Worm (Caenorhabditis elegans) whole organism, mixed stage, embryonic: ENCODE data around the gene F13A2.9.

Source experiments
- M03D4.4 ChIP-seq: sonication (generic microtip); optimal IDR thresholded peaks from 2 replicates; lab custom pipeline; 2017; ENCODE audit warnings: mild to moderate bottlenecking, missing genetic modification characterization, missing compliant biosample characterization
- bed-3 ChIP-seq: fragments of 200-800 bp; sonication (Bioruptor generic); optimal IDR thresholded peaks from 3 replicates; lab custom pipeline; 2018; ENCODE audit warnings: mild to moderate bottlenecking, missing genetic modification characterization, moderate library complexity, missing compliant biosample characterization
- ceh-43 ChIP-seq: fragments of 200-800 bp; sonication (Bioruptor generic); optimal IDR thresholded peaks from 2 replicates; lab custom pipeline; 2018; ENCODE audit warnings: mild to moderate bottlenecking, missing genetic modification characterization, moderate library complexity, missing compliant biosample characterization
- ces-1 ChIP-seq: fragments of 150-350 bp; optimal IDR thresholded peaks from 2 replicates; lab custom pipeline; 2014; ENCODE audit warnings: missing biosample characterization, missing genetic modification reagents, missing genetic modification characterization
- cnd-1 ChIP-seq: fragments of 200-800 bp; sonication (Bioruptor generic); optimal IDR thresholded peaks from 2 replicates; lab custom pipeline; 2018; ENCODE audit warnings: mild to moderate bottlenecking, missing genetic modification characterization, missing compliant biosample characterization
- elt-1 ChIP-seq: sonication (generic microtip); optimal IDR thresholded peaks from 2 replicates; lab custom pipeline; 2017; ENCODE audit warnings: missing genetic modification characterization, mild to moderate bottlenecking, missing compliant biosample characterization, antibody characterized with exemption, moderate library complexity, borderline replicate concordance; ENCODE audit not compliant: insufficient read depth
- ham-2 ChIP-seq: fragments of 200-800 bp; sonication (Bioruptor generic); optimal IDR thresholded peaks from 2 replicates; lab custom pipeline; 2018; ENCODE audit warnings: mild to moderate bottlenecking, missing genetic modification characterization, missing compliant biosample characterization
- hlh-1 ChIP-seq: fragments of 150-350 bp; optimal IDR thresholded peaks from 2 replicates; lab custom pipeline; 2014; ENCODE audit warnings: missing biosample characterization, missing genetic modification reagents, missing genetic modification characterization
- lin-32 ChIP-seq: fragments of 200-800 bp; sonication (Bioruptor generic); optimal IDR thresholded peaks from 2 replicates; lab custom pipeline; 2018; ENCODE audit warnings: mild to moderate bottlenecking, missing genetic modification characterization, missing compliant biosample characterization
- mab-5 ChIP-seq: fragments of 150-350 bp; optimal IDR thresholded peaks from 2 replicates; lab custom pipeline; 2014; ENCODE audit warnings: missing biosample characterization, missing genetic modification characterization
- nhr-237 ChIP-seq: fragments of 150-350 bp; optimal IDR thresholded peaks from 2 replicates; lab custom pipeline; 2014; ENCODE audit warnings: missing biosample characterization, missing genetic modification characterization
- nhr-28 ChIP-seq: fragments of 150-350 bp; optimal IDR thresholded peaks from 2 replicates; lab custom pipeline; 2014; ENCODE audit warnings: missing biosample characterization, missing genetic modification characterization
- pha-4 ChIP-seq: fragments of 150-350 bp; optimal IDR thresholded peaks from 2 replicates; lab custom pipeline; 2018; ENCODE audit warnings: missing biosample characterization, missing genetic modification reagents, missing genetic modification characterization
- sem-2 ChIP-seq: fragments of 200-800 bp; sonication (Bioruptor generic); optimal IDR thresholded peaks from 2 replicates; lab custom pipeline; 2018; ENCODE audit warnings: mild to moderate bottlenecking, missing genetic modification characterization, missing compliant biosample characterization
- tbx-8 ChIP-seq: fragments of 200-800 bp; sonication (Bioruptor generic); optimal IDR thresholded peaks from 2 replicates; lab custom pipeline; 2018; ENCODE audit warnings: mild to moderate bottlenecking, missing genetic modification characterization, moderate library complexity, missing compliant biosample characterization
- unc-39 ChIP-seq: fragments of 150-350 bp; optimal IDR thresholded peaks from 2 replicates; lab custom pipeline; 2014; ENCODE audit warnings: missing biosample characterization, missing genetic modification characterization
- zip-8 ChIP-seq: fragments of 150-350 bp; optimal IDR thresholded peaks from 2 replicates; lab custom pipeline; 2014; ENCODE audit warnings: missing biosample characterization, missing genetic modification characterization

The F13A2.9 gene

ce11 chrV:4339479-4339878, 47.8 kb downstream of the F13A2.9 start:
- TF ChIP-seq zip-8 (tag; lab: Kevin White, UChicago) (no peak), sem-2 (GFP tag; lab: Kevin White, UChicago) (no peak), nhr-28 (tag; lab: Kevin White, UChicago) (no peak), ces-1 (GFP tag; lab: Kevin White, UChicago) (no peak), lin-32 (GFP tag; lab: Kevin White, UChicago) (no peak), ham-2 (GFP tag; lab: Kevin White, UChicago) (no peak), bed-3 (GFP tag; lab: Kevin White, UChicago) (no peak), tbx-8 (no peak), ceh-43 (GFP tag; lab: Kevin White, UChicago) (no peak), elt-1 (no peak), hlh-1 (no peak), unc-39 (tag; lab: Kevin White, UChicago) (no peak), M03D4.4 (tag; lab: Kevin White, UChicago) (no peak), nhr-237 (no peak), mab-5 (tag; lab: Kevin White, UChicago) (no peak), cnd-1 (tag; lab: Kevin White, UChicago) (no peak), pha-4 (tag; lab: Kevin White, UChicago) (no peak)
